Fruit fly (Drosophila melanogaster): ENCODE data around the gene Abp1.

The Abp1 gene

dm6 chr3L:13442400-13442799 lies 43.7 kb downstream of the Abp1 start, which contains the start of gene cmb (continued):
- TF ChIP-seq nom (GFP tag; optimal IDR thresholded peaks at IDR 0.05) (peak; percentile 93), Myb (GFP tag; optimal IDR thresholded peaks at IDR 0.05) (peak; percentile 35), CG6175 (GFP tag; IDR thresholded peaks at IDR 0.05) (no peak), hkb (optimal IDR thresholded peaks at IDR 0.05) (no peak), hkb (GFP tag; IDR thresholded peaks at IDR 0.05) (no peak), Lhr (GFP tag; optimal IDR thresholded peaks at IDR 0.05) (peak; percentile 17), tna (GFP tag; IDR thresholded peaks at IDR 0.05; ENCODE audit: partially characterized antibody) (no peak), nau (GFP tag; optimal IDR thresholded peaks at IDR 0.05) (no peak), Neu2 (GFP tag; optimal IDR thresholded peaks at IDR 0.05; ENCODE audit: borderline replicate concordance) (no peak), CG1529 (GFP tag; optimal IDR thresholded peaks at IDR 0.05) (no peak), CG18619 (GFP tag; optimal IDR thresholded peaks at IDR 0.05) (no peak), CG12744 (GFP tag; optimal IDR thresholded peaks at IDR 0.05) (no peak), CG11085 (GFP tag; IDR thresholded peaks at IDR 0.05) (no peak), MTF-1 (GFP tag; optimal IDR thresholded peaks at IDR 0.05; ENCODE audit: borderline replicate concordance) (no peak), grau (tag; optimal IDR thresholded peaks at IDR 0.05) (no peak), CG10147 (GFP tag; optimal IDR thresholded peaks at IDR 0.05) (no peak), bowl (GFP tag; IDR thresholded peaks at IDR 0.05) (no peak), B-H1 (GFP tag; IDR thresholded peaks at IDR 0.05) (no peak), seq (GFP tag; IDR thresholded peaks at IDR 0.05) (no peak), CG8944 (GFP tag; optimal IDR thresholded peaks at IDR 0.05) (no peak), Lpt (GFP tag; optimal IDR thresholded peaks at IDR 0.05) (no peak), Dp (GFP tag; optimal IDR thresholded peaks at IDR 0.05) (peak; percentile 75), Doc2 (GFP tag; IDR thresholded peaks at IDR 0.05) (no peak), fu2 (GFP tag; optimal IDR thresholded peaks at IDR 0.05) (no peak), CG33557 (GFP tag; optimal IDR thresholded peaks at IDR 0.05) (no peak), CoRest (tag; optimal IDR thresholded peaks at IDR 0.05) (peak; percentile 18), CG15601 (tag; optimal IDR thresholded peaks at IDR 0.05) (no peak), CG15479 (GFP tag; optimal IDR thresholded peaks at IDR 0.05) (peak; percentile 68), CG3065 (GFP tag; optimal IDR thresholded peaks at IDR 0.05) (no peak), CG5953 (GFP tag; IDR thresholded peaks at IDR 0.05) (no peak), ewg (GFP tag; optimal IDR thresholded peaks at IDR 0.05) (peak; percentile 60), phol (tag; optimal IDR thresholded peaks at IDR 0.05) (peak; percentile 27), CG10979 (tag; optimal IDR thresholded peaks at IDR 0.05) (no peak), kah (GFP tag; optimal IDR thresholded peaks at IDR 0.05) (no peak), YL-1 (GFP tag; optimal IDR thresholded peaks at IDR 0.05) (peak; percentile 53), Atf6 (GFP tag; IDR thresholded peaks at IDR 0.05) (no peak), zfh1 (GFP tag; IDR thresholded peaks at IDR 0.05) (no peak), h (optimal IDR thresholded peaks at IDR 0.05) (no peak), CG4617 (GFP tag; optimal IDR thresholded peaks at IDR 0.05; ENCODE audit: borderline replicate concordance) (peak; percentile 39), Gsc (GFP tag; IDR thresholded peaks at IDR 0.05) (no peak), otp (GFP tag; IDR thresholded peaks at IDR 0.05) (no peak), Nf-YB (GFP tag; optimal IDR thresholded peaks at IDR 0.05) (no peak), CG8388 (GFP tag; optimal IDR thresholded peaks at IDR 0.05) (no peak), eyg (GFP tag; optimal IDR thresholded peaks at IDR 0.05) (no peak), CG17186 (GFP tag; optimal IDR thresholded peaks at IDR 0.05) (peak; percentile 26), CG4707 (GFP tag; optimal IDR thresholded peaks at IDR 0.05) (no peak), Med (GFP tag) (peak; percentile 27)

Measured in whole organism, embryonic.